Fruit fly (Drosophila melanogaster) whole organism, adult: ENCODE measurements around the gene C1GalTA.

Source experiments
- CG12768 ChIP-seq: fragments of 200-800 bp; sonication (Bioruptor generic); optimal IDR thresholded peaks from 2 replicates; lab custom pipeline; 2017; ENCODE audit warnings: missing biosample characterization, missing genetic modification characterization, mild to moderate bottlenecking, moderate library complexity, missing genetic modification reagents
- CG14711 ChIP-seq: fragments of 200-800 bp; sonication (Bioruptor generic); optimal IDR thresholded peaks from 2 replicates; lab custom pipeline; 2018; ENCODE audit warnings: missing biosample characterization, mild to moderate bottlenecking, missing genetic modification characterization, moderate library complexity
- CG33017 ChIP-seq: fragments of 200-800 bp; sonication (Bioruptor generic); optimal IDR thresholded peaks from 2 replicates; lab custom pipeline; 2018; ENCODE audit warnings: missing biosample characterization, mild to moderate bottlenecking, missing genetic modification characterization, moderate library complexity
- Crg-1 ChIP-seq: fragments of 200-800 bp; sonication (Bioruptor generic); optimal IDR thresholded peaks from 2 replicates; lab custom pipeline; 2016; ENCODE audit warnings: missing biosample characterization, missing genetic modification characterization
- Mnt ChIP-seq: fragments of 200-800 bp; sonication (Bioruptor generic); optimal IDR thresholded peaks from 2 replicates; lab custom pipeline; 2016; ENCODE audit warnings: missing biosample characterization, mild to moderate bottlenecking, missing genetic modification characterization
- bab1 ChIP-seq: fragments of 200-800 bp; sonication (Bioruptor generic); optimal IDR thresholded peaks from 3 replicates; lab custom pipeline; 2019; ENCODE audit warnings: missing biosample characterization, mild to moderate bottlenecking, missing genetic modification characterization, moderate library complexity
- cic ChIP-seq: fragments of 200-800 bp; sonication (Bioruptor generic); optimal IDR thresholded peaks from 2 replicates; lab custom pipeline; 2017; ENCODE audit warnings: missing biosample characterization, mild to moderate bottlenecking, missing genetic modification characterization, moderate library complexity
- kay ChIP-seq: fragments of 200-800 bp; sonication (Bioruptor generic); peaks from one replicate; lab custom pipeline; 2016; ENCODE audit warnings: missing biosample characterization, missing genetic modification characterization, borderline replicate concordance
- ovo ChIP-seq: fragments of 200-800 bp; sonication (Bioruptor generic); optimal IDR thresholded peaks from 2 replicates; lab custom pipeline; 2016; ENCODE audit warnings: missing biosample characterization, missing genetic modification characterization
- pad ChIP-seq: fragments of 200-800 bp; sonication (Bioruptor generic); optimal IDR thresholded peaks from 3 replicates; lab custom pipeline; 2017; ENCODE audit warnings: missing biosample characterization, missing genetic modification characterization, mild to moderate bottlenecking, moderate library complexity, missing genetic modification reagents

- TF ChIP-seq CG12768 (GFP tag; lab: Kevin White, UChicago), result no peak
- no peak for TF ChIP-seq pad (GFP tag; lab: Kevin White, UChicago)
- TF ChIP-seq Crg-1, result no peak
- TF ChIP-seq Mnt (GFP tag; lab: Kevin White, UChicago), result no peak
- no peak for TF ChIP-seq cic (GFP tag; lab: Kevin White, UChicago)
- no peak for TF ChIP-seq ovo
- no peak for TF ChIP-seq kay
- TF ChIP-seq CG14711 (tag; lab: Kevin White, UChicago), result no peak
- TF ChIP-seq CG33017 (tag; lab: Kevin White, UChicago), result no peak
- no peak for TF ChIP-seq bab1 (GFP tag; lab: Kevin White, UChicago)
Observed at dm6 chr2L:8974506-8974905, 23.5 kb upstream of the C1GalTA start.
